Worm (Caenorhabditis elegans): Measurements from ENCODE around the gene gad-1.
A peak's percentile ranks its signal among the peaks of the same experiment; 100 is the strongest.

The gad-1 gene

DNA sequence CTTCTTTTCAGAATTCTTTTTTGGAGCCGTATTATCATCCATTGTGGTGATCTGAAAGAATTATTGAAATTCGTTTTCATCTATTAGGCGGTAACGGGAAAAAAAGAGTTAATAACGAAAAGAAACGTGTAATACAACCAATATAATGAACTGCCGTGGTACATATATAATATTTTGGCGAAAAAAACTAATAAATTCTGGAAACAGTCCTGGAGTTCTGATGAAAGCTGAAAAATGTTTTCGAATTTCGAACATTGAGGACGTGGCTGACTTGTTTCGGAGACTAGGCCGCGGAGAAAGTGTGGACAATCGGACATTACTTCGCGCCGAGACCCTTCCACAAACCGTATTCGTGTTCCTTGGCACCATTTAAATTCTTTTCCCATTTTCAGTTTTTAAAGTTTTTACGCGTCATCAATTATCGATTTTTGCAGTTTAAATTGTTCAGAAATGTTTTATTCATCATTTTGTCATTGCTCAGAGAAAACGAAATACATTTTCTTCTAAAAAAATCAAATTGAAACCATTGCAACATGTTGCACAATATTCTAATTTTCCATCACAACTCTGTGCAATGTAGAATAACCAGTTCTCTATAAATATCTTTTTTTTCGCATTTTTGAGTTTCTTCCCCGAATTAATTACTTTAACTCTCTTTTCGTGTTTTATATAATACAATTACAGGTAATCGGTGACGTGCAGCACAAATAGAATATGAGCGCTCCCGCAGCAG is at the start of gene gad-1, which contains the start of gene erfa-1:
gad-1 (minus strand) TSS at position 51 of the 733 bp plus-strand sequence.
erfa-1 (plus strand) TSS at position 683 of the 733 bp plus-strand sequence.
- TF ChIP-seq unc-120 (tag; optimal IDR thresholded peaks at IDR 0.05; ENCODE audit: poor library complexity, severe bottlenecking) (no peak), hlh-1 (tag; optimal IDR thresholded peaks at IDR 0.05) (peak; percentile 2), ceh-43 (GFP tag; optimal IDR thresholded peaks at IDR 0.05) (no peak), nhr-12 (tag; optimal IDR thresholded peaks at IDR 0.05) (no peak), ceh-83 (GFP tag; optimal IDR thresholded peaks at IDR 0.05) (no peak), zip-8 (tag; optimal IDR thresholded peaks at IDR 0.05) (no peak), M03D4.4 (tag; optimal IDR thresholded peaks at IDR 0.05) (no peak), ham-2 (GFP tag; optimal IDR thresholded peaks at IDR 0.05) (no peak), blmp-1 (tag; optimal IDR thresholded peaks at IDR 0.05) (no peak), nhr-28 (tag; optimal IDR thresholded peaks at IDR 0.05) (no peak), mab-5 (tag; optimal IDR thresholded peaks at IDR 0.05) (no peak), ceh-39 (tag; optimal IDR thresholded peaks at IDR 0.05) (no peak), sem-2 (GFP tag; optimal IDR thresholded peaks at IDR 0.05) (no peak), pha-4 (tag; optimal IDR thresholded peaks at IDR 0.05) (peak; percentile 8), ztf-11 (tag; optimal IDR thresholded peaks at IDR 0.05) (no peak), nhr-2 (tag; optimal IDR thresholded peaks at IDR 0.05) (no peak), unc-39 (tag; optimal IDR thresholded peaks at IDR 0.05) (no peak), nhr-76 (tag; optimal IDR thresholded peaks at IDR 0.05) (no peak), flh-1 (GFP tag; optimal IDR thresholded peaks at IDR 0.05) (no peak), elt-3 (tag; optimal IDR thresholded peaks at IDR 0.05) (no peak), lsy-2 (tag; optimal IDR thresholded peaks at IDR 0.05) (peak; percentile 84), mep-1 (tag; optimal IDR thresholded peaks at IDR 0.05) (peak; percentile 51), sptf-1 (tag; optimal IDR thresholded peaks at IDR 0.05) (no peak), ces-1 (GFP tag; optimal IDR thresholded peaks at IDR 0.05) (no peak), bed-3 (GFP tag; optimal IDR thresholded peaks at IDR 0.05) (no peak), unc-62 (GFP tag; optimal IDR thresholded peaks at IDR 0.05) (no peak), drap-1 (GFP tag; optimal IDR thresholded peaks at IDR 0.05) (no peak), cnd-1 (tag; optimal IDR thresholded peaks at IDR 0.05) (no peak), elt-1 (tag; optimal IDR thresholded peaks at IDR 0.05; ENCODE audit: borderline replicate concordance, insufficient read depth) (no peak), lin-13 (tag; optimal IDR thresholded peaks at IDR 0.05) (peak; percentile 9), tbx-8 (GFP tag; optimal IDR thresholded peaks at IDR 0.05) (no peak)

ce11 chrV:6476026-6476425 is 42.7 kb upstream of the gad-1 start:
- TF ChIP-seq sem-2 (GFP tag; optimal IDR thresholded peaks at IDR 0.05) (no peak), pha-4 (tag; optimal IDR thresholded peaks at IDR 0.05) (no peak), unc-120 (tag; optimal IDR thresholded peaks at IDR 0.05; ENCODE audit: poor library complexity, severe bottlenecking) (no peak), elt-1 (tag; optimal IDR thresholded peaks at IDR 0.05; ENCODE audit: borderline replicate concordance, insufficient read depth) (no peak), snpc-4 (tag; optimal IDR thresholded peaks at IDR 0.05) (no peak), unc-62 (GFP tag; optimal IDR thresholded peaks at IDR 0.05) (no peak), ztf-11 (tag; optimal IDR thresholded peaks at IDR 0.05) (no peak), nhr-237 (tag; optimal IDR thresholded peaks at IDR 0.05) (no peak), nhr-12 (tag; optimal IDR thresholded peaks at IDR 0.05) (no peak), sptf-1 (tag; optimal IDR thresholded peaks at IDR 0.05) (no peak), M03D4.4 (tag; optimal IDR thresholded peaks at IDR 0.05) (no peak), bed-3 (GFP tag; optimal IDR thresholded peaks at IDR 0.05) (no peak)

DNA sequence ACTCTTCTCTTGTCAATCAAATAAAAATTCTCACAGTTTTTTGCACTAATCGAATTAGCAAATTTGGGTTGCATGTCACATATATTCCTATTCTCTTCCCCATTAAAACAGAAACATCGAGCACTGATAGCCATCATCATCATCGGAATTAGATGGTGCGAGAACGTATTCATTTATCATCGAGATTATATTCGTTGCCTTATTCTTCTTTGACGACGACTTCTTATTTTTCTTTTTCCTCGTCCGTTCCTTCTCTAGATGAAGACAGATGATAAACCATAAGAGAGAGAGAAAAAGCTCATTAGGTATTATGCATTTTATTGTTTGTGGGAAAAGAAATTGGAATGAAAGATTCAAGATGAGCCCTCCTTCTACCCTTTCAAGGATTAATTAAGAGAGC is 37.9 kb upstream of the gad-1 start:
- TF ChIP-seq ces-1 (GFP tag; optimal IDR thresholded peaks at IDR 0.05) (peak; percentile 18), nhr-76 (tag; optimal IDR thresholded peaks at IDR 0.05) (no peak), lsy-2 (tag; optimal IDR thresholded peaks at IDR 0.05) (no peak), M03D4.4 (tag; optimal IDR thresholded peaks at IDR 0.05) (no peak), ceh-39 (tag; optimal IDR thresholded peaks at IDR 0.05) (no peak), elt-1 (tag; optimal IDR thresholded peaks at IDR 0.05; ENCODE audit: borderline replicate concordance, insufficient read depth) (peak; percentile 55), mab-5 (tag; optimal IDR thresholded peaks at IDR 0.05) (no peak), cnd-1 (tag; optimal IDR thresholded peaks at IDR 0.05) (no peak), unc-120 (tag; optimal IDR thresholded peaks at IDR 0.05; ENCODE audit: poor library complexity, severe bottlenecking) (no peak)

DNA sequence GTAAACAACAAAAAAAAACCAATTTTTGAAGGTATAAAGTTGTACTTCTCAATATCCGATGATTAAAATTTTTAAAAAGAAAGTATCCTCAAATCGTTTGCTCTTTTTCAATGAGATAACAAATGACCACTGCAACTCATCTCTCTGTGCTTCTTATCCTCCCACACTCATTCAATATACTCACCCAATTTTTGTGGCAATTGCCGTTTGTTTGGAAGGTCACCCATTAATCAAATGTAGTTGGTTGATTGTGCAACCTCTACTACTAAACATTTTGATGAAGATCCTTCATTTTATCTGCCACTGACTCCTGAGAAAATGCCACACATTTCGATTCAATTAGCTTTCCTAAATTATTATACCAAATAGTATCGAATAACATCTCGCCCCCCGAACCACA is 34.4 kb upstream of the gad-1 start:
- TF ChIP-seq nhr-12 (tag; optimal IDR thresholded peaks at IDR 0.05): no peak
- TF ChIP-seq ceh-43 (GFP tag; optimal IDR thresholded peaks at IDR 0.05): no peak
- no peak for TF ChIP-seq M03D4.4 (tag; optimal IDR thresholded peaks at IDR 0.05)
- no peak for TF ChIP-seq mep-1 (tag; optimal IDR thresholded peaks at IDR 0.05)
- no peak for TF ChIP-seq pha-4 (tag; optimal IDR thresholded peaks at IDR 0.05)
- no peak for TF ChIP-seq bed-3 (GFP tag; optimal IDR thresholded peaks at IDR 0.05)
- TF ChIP-seq unc-39 (tag; optimal IDR thresholded peaks at IDR 0.05): no peak
- no peak for TF ChIP-seq lsy-2 (tag; optimal IDR thresholded peaks at IDR 0.05)
- TF ChIP-seq nhr-28 (tag; optimal IDR thresholded peaks at IDR 0.05): no peak
- TF ChIP-seq sem-2 (GFP tag; optimal IDR thresholded peaks at IDR 0.05): no peak
- no peak for TF ChIP-seq mls-2 (tag; optimal IDR thresholded peaks at IDR 0.05)
- no peak for TF ChIP-seq lin-13 (tag; optimal IDR thresholded peaks at IDR 0.05)
- no peak for TF ChIP-seq zip-8 (tag; optimal IDR thresholded peaks at IDR 0.05)
- no peak for TF ChIP-seq elt-1 (tag; optimal IDR thresholded peaks at IDR 0.05; ENCODE audit: borderline replicate concordance, insufficient read depth)
- TF ChIP-seq cnd-1 (tag; optimal IDR thresholded peaks at IDR 0.05): no peak
- no peak for TF ChIP-seq nhr-76 (tag; optimal IDR thresholded peaks at IDR 0.05)
- TF ChIP-seq elt-3 (tag; optimal IDR thresholded peaks at IDR 0.05): no peak
- no peak for TF ChIP-seq flh-1 (GFP tag; optimal IDR thresholded peaks at IDR 0.05)

Data from whole organism, mixed stage, embryonic.